Fruit fly (Drosophila melanogaster): ENCODE data around the gene spri.

The spri gene

DNA sequence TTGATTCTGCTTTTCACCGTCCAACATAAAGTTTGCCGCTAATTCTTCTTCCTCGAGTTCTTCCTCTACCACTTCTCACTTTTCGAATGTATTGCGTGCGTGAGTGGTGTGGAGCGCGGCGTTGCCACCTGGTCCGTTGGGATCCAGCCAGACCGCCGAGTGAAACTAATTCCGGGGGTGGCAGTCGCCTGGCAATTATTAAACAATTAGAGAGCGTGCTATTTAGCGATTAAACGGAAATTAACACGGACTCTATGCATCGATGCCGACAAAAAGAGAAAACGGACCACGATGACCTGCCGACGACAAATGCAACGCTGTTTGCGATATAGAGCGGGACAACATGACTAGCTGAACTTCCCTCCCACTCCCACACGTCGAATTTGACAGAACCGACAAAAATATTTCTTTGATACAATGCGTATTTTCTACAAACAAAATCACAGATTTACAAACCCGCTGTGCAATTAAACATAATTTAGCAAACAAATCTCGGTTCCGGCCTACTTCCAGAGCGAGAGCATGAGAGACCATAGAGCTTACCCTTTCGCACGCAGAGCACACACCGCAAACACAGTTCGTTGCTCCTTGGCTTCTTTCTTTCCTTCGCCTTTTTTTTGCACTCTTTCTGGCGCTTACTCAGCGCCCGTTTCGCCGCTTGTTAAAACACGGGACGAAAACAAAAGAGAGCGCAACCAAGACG, 111.6 kb downstream of the spri start, which contains the start of gene CG2889 (continued):
- TF ChIP-seq sob (GFP tag; IDR thresholded peaks at IDR 0.05) (peak; percentile 17; the same call in 1 of the 2 replicates), dm (GFP tag; optimal IDR thresholded peaks at IDR 0.05) (peak; percentile 59), vfl (GFP tag; optimal IDR thresholded peaks at IDR 0.05) (no peak), cas (GFP tag; IDR thresholded peaks at IDR 0.05) (no peak), Dref (GFP tag; IDR thresholded peaks at IDR 0.05) (peak; percentile 41), CG18599 (GFP tag; optimal IDR thresholded peaks at IDR 0.05) (peak; percentile 6), Spps (tag; optimal IDR thresholded peaks at IDR 0.05) (no peak), insv (GFP tag; optimal IDR thresholded peaks at IDR 0.05) (no peak), CG1603 (tag; optimal IDR thresholded peaks at IDR 0.05) (no peak), Oli (tag; optimal IDR thresholded peaks at IDR 0.05) (no peak), inv (GFP tag; IDR thresholded peaks at IDR 0.05; ENCODE audit: partially characterized antibody) (peak; percentile 53; the same call in 1 of the 2 replicates), ham (GFP tag; IDR thresholded peaks at IDR 0.05) (no peak), CG10321 (GFP tag; IDR thresholded peaks at IDR 0.05) (peak; percentile 88), CG14965 (GFP tag; optimal IDR thresholded peaks at IDR 0.05; ENCODE audit: borderline replicate concordance) (no peak), HLH4C (GFP tag; IDR thresholded peaks at IDR 0.05; ENCODE audit: partially characterized antibody) (0 out of 3 replicates have a peak, but pooled peaks have one; percentile 42), YL-1 (GFP tag; optimal IDR thresholded peaks at IDR 0.05) (peak; percentile 41), vvl (GFP tag; IDR thresholded peaks at IDR 0.05) (0 out of 2 replicates have a peak, but pooled peaks have one; percentile 10), CG12659 (GFP tag; optimal IDR thresholded peaks at IDR 0.05) (peak; percentile 43), HLH3B (GFP tag; IDR thresholded peaks at IDR 0.05) (no peak), CG34224 (GFP tag; IDR thresholded peaks at IDR 0.05; ENCODE audit: partially characterized antibody) (peak; percentile 20; the same call in 1 of the 3 replicates), BEAF-32 (GFP tag; optimal IDR thresholded peaks at IDR 0.05) (peak; percentile 75), tup (GFP tag; optimal IDR thresholded peaks at IDR 0.05) (no peak), CG2199 (GFP tag; IDR thresholded peaks at IDR 0.05) (0 out of 3 replicates have a peak, but pooled peaks have one; percentile 13), CG6813 (GFP tag; optimal IDR thresholded peaks at IDR 0.05) (no peak), Lhr (GFP tag; optimal IDR thresholded peaks at IDR 0.05) (peak; percentile 29), Antp (GFP tag; optimal IDR thresholded peaks at IDR 0.05) (peak; percentile 48), klu (GFP tag; IDR thresholded peaks at IDR 0.05) (no peak), Dbx (GFP tag; IDR thresholded peaks at IDR 0.05) (no peak), CG2120 (GFP tag; optimal IDR thresholded peaks at IDR 0.05) (peak; percentile 41), Lpt (GFP tag; optimal IDR thresholded peaks at IDR 0.05) (no peak), CG18011 (GFP tag; optimal IDR thresholded peaks at IDR 0.05) (no peak), chif (GFP tag; optimal IDR thresholded peaks at IDR 0.05) (peak in 1 of 2 experiments; percentile 2), hb (GFP tag; IDR thresholded peaks at IDR 0.05; ENCODE audit: partially characterized antibody) (0 out of 3 replicates have a peak, but pooled peaks have one; percentile 55), CG4820 (GFP tag; optimal IDR thresholded peaks at IDR 0.05) (no peak), CG13424 (tag; optimal IDR thresholded peaks at IDR 0.05) (peak; percentile 23), NK7.1 (GFP tag; optimal IDR thresholded peaks at IDR 0.05) (no peak), CG7963 (GFP tag; IDR thresholded peaks at IDR 0.05; ENCODE audit: partially characterized antibody) (peak; percentile 41; the same call in 1 of the 3 replicates), CG1832 (GFP tag; optimal IDR thresholded peaks at IDR 0.05) (peak; percentile 41), nmo (GFP tag; optimal IDR thresholded peaks at IDR 0.05) (peak; percentile 46), ase (GFP tag; IDR thresholded peaks at IDR 0.05) (no peak), sens (GFP tag) (peak; percentile 68), CG9727 (GFP tag; optimal IDR thresholded peaks at IDR 0.05) (peak; percentile 20), kay (GFP tag; optimal IDR thresholded peaks at IDR 0.05) (no peak), Dp (GFP tag; optimal IDR thresholded peaks at IDR 0.05) (peak; percentile 28), lilli (GFP tag; optimal IDR thresholded peaks at IDR 0.05) (peak; percentile 32), Myb (GFP tag; optimal IDR thresholded peaks at IDR 0.05) (peak; percentile 38), CG14710 (tag; optimal IDR thresholded peaks at IDR 0.05) (peak; percentile 25), fu2 (GFP tag; optimal IDR thresholded peaks at IDR 0.05) (no peak)

Measured in whole organism, embryonic.